Worm (Caenorhabditis elegans): ENCODE results near the gene abt-1.

Gene abt-1

ce11 chrIV:10223723-10224122 is 9.0 kb upstream of the abt-1 start, which contains the start of gene nas-12:
Gene nas-12, plus strand, starts transcription at chrIV:10224023.
- TF ChIP-seq zag-1 (tag; optimal IDR thresholded peaks at IDR 0.05): no peak
- TF ChIP-seq lir-3 (tag; optimal IDR thresholded peaks at IDR 0.05): no peak
- no peak for TF ChIP-seq ZK546.5 (tag; optimal IDR thresholded peaks at IDR 0.05)
- TF ChIP-seq nhr-11 (tag; optimal IDR thresholded peaks at IDR 0.05): no peak
- no peak for TF ChIP-seq tag-97 (GFP tag; IDR thresholded peaks at IDR 0.05)
- TF ChIP-seq mxl-2 (GFP tag; conservative IDR thresholded peaks at IDR 0.05): no peak
- no peak for TF ChIP-seq ztf-11 (tag; optimal IDR thresholded peaks at IDR 0.05)
- no peak for TF ChIP-seq ZK337.2 (GFP tag; IDR thresholded peaks at IDR 0.05)
- no peak for TF ChIP-seq tra-1 (GFP tag; IDR thresholded peaks at IDR 0.05)
- TF ChIP-seq php-3 (GFP tag; IDR thresholded peaks at IDR 0.05): no peak
- TF ChIP-seq ces-1 (GFP tag; optimal IDR thresholded peaks at IDR 0.05): no peak
- no peak for TF ChIP-seq lin-38 (GFP tag; IDR thresholded peaks at IDR 0.05)
- no peak for TF ChIP-seq ztf-7 (tag; optimal IDR thresholded peaks at IDR 0.05)
- no peak for TF ChIP-seq nhr-237 (tag; optimal IDR thresholded peaks at IDR 0.05)

DNA sequence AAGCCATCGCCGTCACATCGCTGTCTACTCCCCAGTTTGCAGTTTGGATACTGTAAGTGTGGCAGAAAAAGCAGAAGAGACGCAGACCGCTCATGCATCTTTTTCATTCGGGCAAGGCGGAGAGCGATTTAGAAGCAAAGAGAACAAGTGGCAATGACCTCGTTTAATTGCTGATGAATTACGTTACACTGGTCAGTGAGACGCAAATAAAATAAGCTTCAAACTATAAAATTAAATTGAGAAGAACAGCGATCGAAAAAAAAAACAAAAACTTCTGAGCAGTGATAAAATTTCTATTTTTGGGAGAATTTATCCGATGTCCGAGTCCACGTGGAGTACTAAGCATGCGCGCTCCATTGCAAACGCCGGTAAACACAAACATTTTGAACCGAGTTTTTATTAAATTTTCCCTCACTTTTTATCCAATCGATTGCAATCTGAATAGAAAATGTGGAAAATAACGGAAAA is 7.4 kb upstream of the abt-1 start, which contains the start of gene C24F3.2:
Gene C24F3.2, plus strand, starts transcription at position 418 of the 468 bp plus-strand sequence.
- TF ChIP-seq daf-16 (GFP tag; optimal IDR thresholded peaks at IDR 0.05): peak in 1 of 2 experiments; percentile 7
- TF ChIP-seq daf-16 (tag; optimal IDR thresholded peaks at IDR 0.05): peak; percentile 45
- TF ChIP-seq dmd-6 (GFP tag; IDR thresholded peaks at IDR 0.05): peak; percentile 48; the same call in 1 of the 2 replicates
- peak; percentile 52 for TF ChIP-seq rbr-2 (tag; optimal IDR thresholded peaks at IDR 0.05)
- TF ChIP-seq nhr-11 (tag; optimal IDR thresholded peaks at IDR 0.05): peak; percentile 36
- TF ChIP-seq sdz-12 (GFP tag; optimal IDR thresholded peaks at IDR 0.05): no peak
- TF ChIP-seq php-3 (GFP tag; IDR thresholded peaks at IDR 0.05): 0 out of 2 replicates have a peak, but pooled peaks have one; percentile 20
- TF ChIP-seq aha-1 (tag): peak; percentile 95
- peak; percentile 88 for TF ChIP-seq mxl-3 (GFP tag; optimal IDR thresholded peaks at IDR 0.05)
- TF ChIP-seq nhr-28 (tag; optimal IDR thresholded peaks at IDR 0.05): peak; percentile 57
- no peak for TF ChIP-seq dmd-8 (GFP tag; IDR thresholded peaks at IDR 0.05)
- no peak for TF ChIP-seq mep-1 (tag; optimal IDR thresholded peaks at IDR 0.05)
- peak; percentile 75 for TF ChIP-seq dpl-1 (GFP tag; optimal IDR thresholded peaks at IDR 0.05)
- peak; percentile 81 for TF ChIP-seq hlh-11 (tag; optimal IDR thresholded peaks at IDR 0.05)
- TF ChIP-seq zfp-3 (GFP tag; conservative IDR thresholded peaks at IDR 0.05): no peak
- peak; percentile 58 for TF ChIP-seq hlh-30 (tag; optimal IDR thresholded peaks at IDR 0.05; ENCODE audit: insufficient read depth)
- TF ChIP-seq unc-62 (GFP tag; optimal IDR thresholded peaks at IDR 0.05 in 1 of 2): peak in 1 of 2 experiments; percentile 98
- no peak for TF ChIP-seq unc-62 (tag; optimal IDR thresholded peaks at IDR 0.05)
- TF ChIP-seq lin-29 (GFP tag; IDR thresholded peaks at IDR 0.05): no peak
- TF ChIP-seq lsy-2 (tag; optimal IDR thresholded peaks at IDR 0.05): peak; percentile 79 to 97
- peak; percentile 58 for TF ChIP-seq nhr-25 (tag; optimal IDR thresholded peaks at IDR 0.05; ENCODE audit: borderline replicate concordance, insufficient read depth)
- 0 out of 2 replicates have a peak, but pooled peaks have one; percentile 38 for TF ChIP-seq arid-1 (GFP tag; conservative IDR thresholded peaks at IDR 0.05)
- no peak for TF ChIP-seq F49E8.2 (tag; optimal IDR thresholded peaks at IDR 0.05; ENCODE audit: borderline replicate concordance)
- peak; percentile 68 for TF ChIP-seq hmg-1.1 (GFP tag; IDR thresholded peaks at IDR 0.05)
- TF ChIP-seq nhr-6 (tag; optimal IDR thresholded peaks at IDR 0.05): peak; percentile 7
- no peak for TF ChIP-seq D1046.2 (GFP tag; IDR thresholded peaks at IDR 0.05)
- no peak for TF ChIP-seq madf-9 (GFP tag; conservative IDR thresholded peaks at IDR 0.05)
- peak; percentile 57 for TF ChIP-seq mes-2 (tag; optimal IDR thresholded peaks at IDR 0.05; ENCODE audit: poor library complexity, severe bottlenecking)
